Fruit fly (Drosophila melanogaster) whole organism, embryonic: Measurements from ENCODE around the gene nonC.
A peak's percentile ranks its signal among the peaks of the same experiment; 100 is the strongest.

Experiments used
- Atf6 ChIP-seq: fragments of 200-800 bp; sonication (Bioruptor generic); IDR thresholded peaks from 2 replicates; pipeline ENCODE4 v1.3.6; 2022; ENCODE audit warnings: missing biosample characterization, missing genetic modification characterization
- CG1024 ChIP-seq: fragments of 200-800 bp; sonication (Bioruptor generic); IDR thresholded peaks from 2 replicates; pipeline ENCODE4 v1.3.6; 2022; ENCODE audit warnings: missing biosample characterization, missing genetic modification characterization
- CG10321 ChIP-seq: fragments of 200-800 bp; sonication (Bioruptor generic); IDR thresholded peaks from 2 replicates; pipeline ENCODE4 v1.3.6; 2022; ENCODE audit warnings: missing biosample characterization, missing genetic modification characterization
- CG10565 ChIP-seq: fragments of 200-800 bp; sonication (Bioruptor generic); optimal IDR thresholded peaks from 3 replicates; lab custom pipeline; 2016; ENCODE audit warnings: missing biosample characterization, mild to moderate bottlenecking, missing genetic modification characterization
- CG12659 ChIP-seq: fragments of 200-800 bp; sonication (Bioruptor generic); optimal IDR thresholded peaks from 3 replicates; lab custom pipeline; 2017; ENCODE audit warnings: mild to moderate bottlenecking, missing biosample characterization, missing genetic modification reagents, missing genetic modification characterization
- CG17328 ChIP-seq: fragments of 200-800 bp; sonication (Bioruptor generic); IDR thresholded peaks from 2 replicates; pipeline ENCODE4 v1.3.6; 2022; ENCODE audit warnings: missing biosample characterization, missing genetic modification characterization
- CG18262 ChIP-seq: fragments of 200-800 bp; optimal IDR thresholded peaks from 3 replicates; lab custom pipeline; 2019; ENCODE audit warnings: missing biosample characterization, mild to moderate bottlenecking, missing genetic modification characterization, moderate library complexity
- CG2889 ChIP-seq: fragments of 200-800 bp; sonication (Bioruptor generic); IDR thresholded peaks from 3 replicates; pipeline ENCODE4 v1.3.6; 2022; ENCODE audit warnings: missing biosample characterization, missing genetic modification characterization
- CG32767 ChIP-seq: fragments of 200-800 bp; sonication (Bioruptor generic); IDR thresholded peaks from 2 replicates; pipeline ENCODE4 v1.3.6; 2022; ENCODE audit warnings: missing biosample characterization, missing genetic modification characterization
- CG32772 ChIP-seq: fragments of 200-800 bp; sonication (Bioruptor generic); IDR thresholded peaks from 2 replicates; pipeline ENCODE4 v1.3.6; 2022; ENCODE audit warnings: missing biosample characterization, missing genetic modification characterization
- CG7271 ChIP-seq: fragments of 200-800 bp; sonication (Bioruptor generic); optimal IDR thresholded peaks from 2 replicates; lab custom pipeline; 2018; ENCODE audit warnings: missing biosample characterization, mild to moderate bottlenecking, missing genetic modification characterization, moderate library complexity
- CG7357 ChIP-seq: fragments of 200-800 bp; sonication (Bioruptor generic); IDR thresholded peaks from 3 replicates; pipeline ENCODE4 v1.3.6; 2022; ENCODE audit warnings: missing biosample characterization, missing genetic modification characterization
- CG8765 ChIP-seq: fragments of 200-800 bp; sonication (Bioruptor generic); IDR thresholded peaks from 2 replicates; pipeline ENCODE4 v1.3.6; 2022; ENCODE audit warnings: missing biosample characterization, missing genetic modification characterization
- CG9609 ChIP-seq: fragments of 200-800 bp; sonication (Bioruptor generic); optimal IDR thresholded peaks from 3 replicates; lab custom pipeline; 2016; ENCODE audit warnings: missing biosample characterization, missing genetic modification characterization
- CG9932 ChIP-seq: fragments of 200-800 bp; sonication (Bioruptor generic); IDR thresholded peaks from 2 replicates; pipeline ENCODE4 v1.3.6; 2022; ENCODE audit warnings: missing biosample characterization, missing genetic modification characterization
- Dad ChIP-seq: fragments of 200-800 bp; sonication (Bioruptor generic); optimal IDR thresholded peaks from 3 replicates; lab custom pipeline; 2016; ENCODE audit warnings: missing biosample characterization, missing genetic modification characterization
- Dip3 ChIP-seq: fragments of 200-800 bp; sonication (Bioruptor generic); optimal IDR thresholded peaks from 3 replicates; lab custom pipeline; 2016; ENCODE audit warnings: missing biosample characterization, missing genetic modification characterization
- Drgx ChIP-seq: fragments of 200-800 bp; sonication (Bioruptor generic); IDR thresholded peaks from 2 replicates; pipeline ENCODE4 v1.3.6; 2022; ENCODE audit warnings: missing biosample characterization, missing genetic modification characterization
- E2f1 ChIP-seq: fragments of 200-800 bp; sonication (Bioruptor generic); IDR thresholded peaks from 2 replicates; pipeline ENCODE4 v1.3.6; 2022; ENCODE audit warnings: missing biosample characterization, missing genetic modification characterization
- HLH4C ChIP-seq: fragments of 200-800 bp; sonication (Bioruptor generic); IDR thresholded peaks from 3 replicates; pipeline ENCODE4 v1.3.6; 2022; ENCODE audit warnings: missing biosample characterization, missing genetic modification characterization; ENCODE audit not compliant: partially characterized antibody
- HmgD ChIP-seq: fragments of 200-800 bp; sonication (Bioruptor generic); optimal IDR thresholded peaks from 3 replicates; lab custom pipeline; 2016; ENCODE audit warnings: missing biosample characterization, missing genetic modification characterization
- Hmx ChIP-seq: fragments of 200-800 bp; sonication (Bioruptor generic); optimal IDR thresholded peaks from 2 replicates; lab custom pipeline; 2016; ENCODE audit warnings: missing biosample characterization, missing genetic modification characterization
- Max ChIP-seq: fragments of 200-800 bp; sonication (Bioruptor generic); optimal IDR thresholded peaks from 2 replicates; lab custom pipeline; 2016; ENCODE audit warnings: missing biosample characterization, mild to moderate bottlenecking, missing genetic modification characterization
- Mrtf ChIP-seq: fragments of 200-800 bp; sonication (Bioruptor generic); IDR thresholded peaks from 3 replicates; pipeline ENCODE4 v1.3.6; 2022; ENCODE audit warnings: missing biosample characterization, missing genetic modification characterization
- Nf-YB ChIP-seq: fragments of 200-800 bp; sonication (Bioruptor generic); optimal IDR thresholded peaks from 3 replicates; lab custom pipeline; 2019; ENCODE audit warnings: missing biosample characterization, mild to moderate bottlenecking, missing genetic modification characterization, moderate library complexity
- Poxn ChIP-seq: fragments of 200-800 bp; sonication (Bioruptor generic); IDR thresholded peaks from 2 replicates; pipeline ENCODE4 v1.3.6; 2022; ENCODE audit warnings: missing biosample characterization, missing genetic modification characterization
- bbx ChIP-seq: fragments of 200-800 bp; sonication (Bioruptor generic); IDR thresholded peaks from 2 replicates; pipeline ENCODE4 v1.3.6; 2022; ENCODE audit warnings: missing biosample characterization, missing genetic modification characterization; ENCODE audit not compliant: partially characterized antibody
- dimm ChIP-seq: fragments of 200-800 bp; sonication (Bioruptor generic); IDR thresholded peaks from 2 replicates; pipeline ENCODE4 v1.3.6; 2022; ENCODE audit warnings: missing biosample characterization, missing genetic modification characterization
- fd102C ChIP-seq: fragments of 200-800 bp; sonication (Bioruptor generic); optimal IDR thresholded peaks from 2 replicates; lab custom pipeline; 2018; ENCODE audit warnings: missing biosample characterization, mild to moderate bottlenecking, missing genetic modification characterization, moderate library complexity
- fru ChIP-seq: fragments of >200 bp; optimal IDR thresholded peaks from 2 replicates; lab custom pipeline; 2017
- gsb-n ChIP-seq: fragments of 200-800 bp; sonication (Bioruptor generic); optimal IDR thresholded peaks from 3 replicates; lab custom pipeline; 2018; ENCODE audit warnings: missing biosample characterization, mild to moderate bottlenecking, missing genetic modification characterization
- her ChIP-seq: fragments of 200-800 bp; sonication (Bioruptor generic); optimal IDR thresholded peaks from 2 replicates; lab custom pipeline; 2016; ENCODE audit warnings: missing biosample characterization, missing genetic modification characterization
- ind ChIP-seq: fragments of 200-800 bp; sonication (Bioruptor generic); optimal IDR thresholded peaks from 3 replicates; lab custom pipeline; 2016; ENCODE audit warnings: missing biosample characterization, missing genetic modification characterization
- inv ChIP-seq: fragments of 200-800 bp; sonication (Bioruptor generic); IDR thresholded peaks from 2 replicates; pipeline ENCODE4 v1.3.6; 2022; ENCODE audit warnings: missing biosample characterization, missing genetic modification characterization; ENCODE audit not compliant: partially characterized antibody
- ken ChIP-seq: fragments of 200-800 bp; sonication (Bioruptor generic); IDR thresholded peaks from 3 replicates; pipeline ENCODE4 v1.3.6; 2022; ENCODE audit warnings: missing biosample characterization, missing genetic modification characterization
- maf-S ChIP-seq: fragments of 200-800 bp; sonication (Bioruptor generic); optimal IDR thresholded peaks from 2 replicates; lab custom pipeline; 2016; ENCODE audit warnings: missing biosample characterization, missing genetic modification characterization
- nerfin-1 ChIP-seq: fragments of 200-800 bp; sonication (Bioruptor generic); optimal IDR thresholded peaks from 3 replicates; lab custom pipeline; 2019; ENCODE audit warnings: missing biosample characterization, mild to moderate bottlenecking, missing genetic modification characterization, moderate library complexity
- pan ChIP-seq, 4 experiments: fragments of >200 bp in 3 of 4; fragments of 200-800 bp in 1 of 4; sonication (Bioruptor generic) in 1 of 4; optimal IDR thresholded peaks in 3 of 4; IDR thresholded peaks in 1 of 4; 2 replicates each; pipeline versions ENCODE4 v1.3.6 to Lab custom; 2017 to 2022; ENCODE audit warnings: missing biosample characterization in 2 of 4, missing genetic modification characterization in 2 of 4, mixed read lengths in 1 of 4
- pita ChIP-seq: fragments of 200-800 bp; sonication (Bioruptor generic); optimal IDR thresholded peaks from 2 replicates; lab custom pipeline; 2017; ENCODE audit warnings: missing biosample characterization, mild to moderate bottlenecking, missing genetic modification characterization
- psq ChIP-seq: fragments of 200-800 bp; sonication (Bioruptor generic); optimal IDR thresholded peaks from 2 replicates; lab custom pipeline; 2017; ENCODE audit warnings: missing biosample characterization, missing genetic modification characterization
- run ChIP-seq: fragments of 200-800 bp; sonication (Bioruptor generic); optimal IDR thresholded peaks from 3 replicates; lab custom pipeline; 2018; ENCODE audit warnings: missing biosample characterization, mild to moderate bottlenecking, missing genetic modification characterization
- sc ChIP-seq, 3 experiments: fragments of >200 bp in 2 of 3; fragments of 200-800 bp in 1 of 3; sonication (Bioruptor generic) in 1 of 3; optimal IDR thresholded peaks; 2 replicates in 2 of 3; 3 replicates in 1 of 3; lab custom pipeline; 2017; ENCODE audit warnings: mild to moderate bottlenecking in 1 of 3, missing biosample characterization in 1 of 3, missing genetic modification characterization in 1 of 3, missing genetic modification reagents in 1 of 3
- sens-2 ChIP-seq: fragments of 200-800 bp; sonication (Bioruptor generic); IDR thresholded peaks from 2 replicates; pipeline ENCODE4 v1.3.6; 2022; ENCODE audit warnings: missing biosample characterization, missing genetic modification characterization
- slbo ChIP-seq: fragments of 200-800 bp; sonication (Bioruptor generic); IDR thresholded peaks from 2 replicates; pipeline ENCODE4 v1.3.6; 2022; ENCODE audit warnings: missing biosample characterization, missing genetic modification characterization
- tin ChIP-seq: fragments of 200-800 bp; sonication (Bioruptor generic); optimal IDR thresholded peaks from 3 replicates; lab custom pipeline; 2016; ENCODE audit warnings: missing biosample characterization, missing genetic modification characterization
- tll ChIP-seq, 2 experiments: fragments of 200-800 bp in 1 of 2; fragments of >200 bp in 1 of 2; sonication (Bioruptor generic) in 1 of 2; optimal IDR thresholded peaks; 2 replicates each; lab custom pipeline; 2017 to 2019; ENCODE audit warnings: missing biosample characterization in 2 of 2, missing genetic modification characterization in 2 of 2, mild to moderate bottlenecking in 1 of 2, moderate library complexity in 1 of 2
- toy ChIP-seq: fragments of 200-800 bp; sonication (Bioruptor generic); IDR thresholded peaks from 2 replicates; pipeline ENCODE4 v1.3.6; 2022; ENCODE audit warnings: missing biosample characterization, missing genetic modification characterization
- tup ChIP-seq: fragments of 200-800 bp; sonication (Bioruptor generic); optimal IDR thresholded peaks from 2 replicates; lab custom pipeline; 2016; ENCODE audit warnings: missing biosample characterization, mild to moderate bottlenecking, missing genetic modification characterization, moderate library complexity
- vfl ChIP-seq: fragments of 200-800 bp; sonication (Bioruptor generic); optimal IDR thresholded peaks from 2 replicates; lab custom pipeline; 2016; ENCODE audit warnings: missing biosample characterization, missing genetic modification characterization

Gene nonC

dm6 chrX:6863289-6863938 is 39.1 kb downstream of the nonC start, which contains the start of gene CG43736 (continued):
- TF ChIP-seq her (GFP tag; lab: Kevin White, UChicago) (peak; percentile 86), bbx (GFP tag; lab: Robert Waterston, UW) (no peak), CG17328 (GFP tag; lab: Robert Waterston, UW) (peak; percentile 76), dimm (GFP tag; lab: Robert Waterston, UW) (peak; percentile 70), toy (GFP tag; lab: Robert Waterston, UW) (peak; percentile 62; the same call in 1 of the 2 replicates), ken (GFP tag; lab: Robert Waterston, UW) (peak; percentile 84), sens-2 (peak; percentile 59; the same call in 1 of the 2 replicates), inv (GFP tag; lab: Robert Waterston, UW) (no peak), HmgD (GFP tag; lab: Kevin White, UChicago) (peak; percentile 45), fd102C (GFP tag; lab: Kevin White, UChicago) (peak; percentile 51), sc (optimal IDR thresholded peaks at IDR 0.05; lab: Kevin White, UChicago) (no peak), sc (GFP tag; optimal IDR thresholded peaks at IDR 0.05; lab: Kevin White, UChicago) (peak; percentile 88), pita (GFP tag; lab: Kevin White, UChicago) (no peak), CG1024 (GFP tag; lab: Robert Waterston, UW) (peak; percentile 65), CG9932 (GFP tag; lab: Robert Waterston, UW) (peak; percentile 83), E2f1 (peak; percentile 77), Drgx (peak; percentile 90), HLH4C (no peak), pan (optimal IDR thresholded peaks at IDR 0.05; lab: Kevin White, UChicago) (no peak), pan (GFP tag; optimal IDR thresholded peaks at IDR 0.05 in 1 of 2, IDR thresholded peaks at IDR 0.05 in 1 of 2) (peak in 1 of 2 experiments; percentile 90), CG10565 (GFP tag; lab: Kevin White, UChicago) (peak; percentile 68), maf-S (peak; percentile 94), CG7271 (tag; lab: Kevin White, UChicago) (peak; percentile 65), tll (GFP tag; optimal IDR thresholded peaks at IDR 0.05; lab: Kevin White, UChicago) (no peak), gsb-n (tag; lab: Kevin White, UChicago) (peak; percentile 89), tin (peak; percentile 90), Nf-YB (peak; percentile 84), Atf6 (GFP tag; lab: Robert Waterston, UW) (peak; percentile 91), vfl (GFP tag; lab: Kevin White, UChicago) (peak; percentile 85), tup (GFP tag; lab: Kevin White, UChicago) (peak; percentile 67), Max (peak; percentile 92), Hmx (GFP tag; lab: Kevin White, UChicago) (peak; percentile 88), psq (GFP tag; lab: Kevin White, UChicago) (no peak), CG8765 (GFP tag; lab: Robert Waterston, UW) (peak; percentile 41; the same call in 1 of the 2 replicates), CG9609 (GFP tag; lab: Kevin White, UChicago) (peak; percentile 92), CG32772 (GFP tag; lab: Robert Waterston, UW) (peak; percentile 80), Poxn (peak; percentile 75), CG10321 (GFP tag; lab: Robert Waterston, UW) (0 out of 2 replicates have a peak, but pooled peaks have one; percentile 46), CG12659 (peak; percentile 97), Mrtf (peak; percentile 87), slbo (GFP tag; lab: Robert Waterston, UW) (peak; percentile 91), fru (lab: Kevin White, UChicago) (no peak), CG32767 (GFP tag; lab: Robert Waterston, UW) (peak; percentile 82), CG18262 (peak; percentile 98), CG2889 (GFP tag; lab: Robert Waterston, UW) (peak; percentile 69), CG7357 (GFP tag; lab: Robert Waterston, UW) (peak; percentile 78), ind (GFP tag; lab: Kevin White, UChicago) (peak; percentile 97), nerfin-1 (tag; lab: Kevin White, UChicago) (peak; percentile 96), Dad (GFP tag; lab: Kevin White, UChicago) (peak; percentile 88), run (tag; lab: Kevin White, UChicago) (peak; percentile 93), Dip3 (GFP tag; lab: Kevin White, UChicago) (peak; percentile 91)
